Fruit fly (Drosophila melanogaster) whole organism, embryonic: ENCODE data around the gene hmw.
A peak's percentile ranks its signal among the peaks of the same experiment; 100 is the strongest.

ENCODE experiments used
- CG10959 ChIP-seq: fragments of 200-800 bp; sonication (Bioruptor generic); IDR thresholded peaks from 2 replicates; pipeline ENCODE4 v1.3.6; 2022; ENCODE audit warnings: missing biosample characterization, missing genetic modification characterization
- CG11696 ChIP-seq: fragments of 200-800 bp; sonication (Bioruptor generic); IDR thresholded peaks from 2 replicates; pipeline ENCODE4 v1.3.6; 2022; ENCODE audit warnings: missing biosample characterization, missing genetic modification characterization
- CG12219 ChIP-seq: fragments of 200-800 bp; sonication (Bioruptor generic); optimal IDR thresholded peaks from 3 replicates; lab custom pipeline; 2018; ENCODE audit warnings: missing biosample characterization, mild to moderate bottlenecking, missing genetic modification characterization
- CG12236 ChIP-seq: fragments of 200-800 bp; sonication (Bioruptor generic); optimal IDR thresholded peaks from 2 replicates; lab custom pipeline; 2016; ENCODE audit warnings: missing biosample characterization, missing genetic modification characterization
- CG12391 ChIP-seq: fragments of 200-800 bp; sonication (Bioruptor generic); optimal IDR thresholded peaks from 3 replicates; lab custom pipeline; 2018; ENCODE audit warnings: missing biosample characterization, mild to moderate bottlenecking, missing genetic modification characterization, moderate library complexity
- CG13894 ChIP-seq: fragments of 200-800 bp; sonication (Bioruptor generic); optimal IDR thresholded peaks from 3 replicates; lab custom pipeline; 2018; ENCODE audit warnings: missing biosample characterization, mild to moderate bottlenecking, missing genetic modification characterization, moderate library complexity
- CG15269 ChIP-seq: fragments of 200-800 bp; sonication (Bioruptor generic); optimal IDR thresholded peaks from 2 replicates; lab custom pipeline; 2018; ENCODE audit warnings: missing biosample characterization, mild to moderate bottlenecking, missing genetic modification characterization, moderate library complexity
- CG15479 ChIP-seq: fragments of 200-800 bp; sonication (Bioruptor generic); optimal IDR thresholded peaks from 3 replicates; lab custom pipeline; 2019; ENCODE audit warnings: missing biosample characterization, mild to moderate bottlenecking, missing genetic modification characterization, moderate library complexity
- CG1602 ChIP-seq: fragments of 200-800 bp; sonication (Bioruptor generic); optimal IDR thresholded peaks from 3 replicates; lab custom pipeline; 2016; ENCODE audit warnings: missing biosample characterization, missing genetic modification characterization
- CG2120 ChIP-seq: fragments of 200-800 bp; sonication (Bioruptor generic); optimal IDR thresholded peaks from 3 replicates; lab custom pipeline; 2016; ENCODE audit warnings: missing biosample characterization, missing genetic modification characterization
- CG2889 ChIP-seq: fragments of 200-800 bp; sonication (Bioruptor generic); IDR thresholded peaks from 3 replicates; pipeline ENCODE4 v1.3.6; 2022; ENCODE audit warnings: missing biosample characterization, missing genetic modification characterization
- CG30431 ChIP-seq: fragments of 200-800 bp; sonication (Bioruptor generic); optimal IDR thresholded peaks from 2 replicates; lab custom pipeline; 2017; ENCODE audit warnings: missing biosample characterization, missing genetic modification characterization
- CG3065 ChIP-seq: fragments of 200-800 bp; sonication (Bioruptor generic); optimal IDR thresholded peaks from 2 replicates; lab custom pipeline; 2016; ENCODE audit warnings: missing biosample characterization, missing genetic modification characterization
- CG3726 ChIP-seq: fragments of 200-800 bp; sonication (Bioruptor generic); IDR thresholded peaks from 3 replicates; pipeline ENCODE4, ENCODE4 v1.3.6; 2022; ENCODE audit warnings: missing biosample characterization, missing genetic modification characterization
- CG4282 ChIP-seq: fragments of 200-800 bp; sonication (Bioruptor generic); optimal IDR thresholded peaks from 2 replicates; lab custom pipeline; 2016; ENCODE audit warnings: missing biosample characterization, missing genetic modification characterization
- CG6175 ChIP-seq: fragments of 200-800 bp; sonication (Bioruptor generic); IDR thresholded peaks from 3 replicates; pipeline ENCODE4 v1.3.6; 2022; ENCODE audit warnings: missing biosample characterization, missing genetic modification characterization
- CG6254 ChIP-seq: fragments of 200-800 bp; sonication (Bioruptor generic); optimal IDR thresholded peaks from 3 replicates; lab custom pipeline; 2017; ENCODE audit warnings: mild to moderate bottlenecking, missing biosample characterization, missing genetic modification reagents, missing genetic modification characterization
- CG7357 ChIP-seq: fragments of 200-800 bp; sonication (Bioruptor generic); IDR thresholded peaks from 3 replicates; pipeline ENCODE4 v1.3.6; 2022; ENCODE audit warnings: missing biosample characterization, missing genetic modification characterization
- CG7987 ChIP-seq: fragments of 200-800 bp; sonication (Bioruptor generic); optimal IDR thresholded peaks from 2 replicates; lab custom pipeline; 2018; ENCODE audit warnings: missing biosample characterization, mild to moderate bottlenecking, missing genetic modification characterization, moderate library complexity
- CG9797 ChIP-seq: fragments of 200-800 bp; sonication (Bioruptor generic); optimal IDR thresholded peaks from 3 replicates; lab custom pipeline; 2018; ENCODE audit warnings: missing biosample characterization, mild to moderate bottlenecking, missing genetic modification characterization
- E2f1 ChIP-seq: fragments of 200-800 bp; sonication (Bioruptor generic); IDR thresholded peaks from 2 replicates; pipeline ENCODE4 v1.3.6; 2022; ENCODE audit warnings: missing biosample characterization, missing genetic modification characterization
- E2f2 ChIP-seq: fragments of 200-800 bp; sonication (Bioruptor generic); IDR thresholded peaks from 2 replicates; pipeline ENCODE4 v1.3.6; 2022; ENCODE audit warnings: missing biosample characterization, missing genetic modification characterization
- Gsc ChIP-seq: fragments of 200-800 bp; sonication (Bioruptor generic); IDR thresholded peaks from 2 replicates; pipeline ENCODE4 v1.3.6; 2022; ENCODE audit warnings: missing biosample characterization, missing genetic modification characterization
- Jarid2 ChIP-seq: fragments of 200-800 bp; sonication (Bioruptor generic); optimal IDR thresholded peaks from 3 replicates; lab custom pipeline; 2017; ENCODE audit warnings: mild to moderate bottlenecking, missing biosample characterization, missing genetic modification reagents, missing genetic modification characterization
- Lim3 ChIP-seq: fragments of 200-800 bp; sonication (Bioruptor generic); IDR thresholded peaks from 2 replicates; pipeline ENCODE4 v1.3.6; 2022; ENCODE audit warnings: missing biosample characterization, missing genetic modification characterization
- Max ChIP-seq: fragments of 200-800 bp; sonication (Bioruptor generic); optimal IDR thresholded peaks from 2 replicates; lab custom pipeline; 2016; ENCODE audit warnings: missing biosample characterization, mild to moderate bottlenecking, missing genetic modification characterization
- Mrtf ChIP-seq: fragments of 200-800 bp; sonication (Bioruptor generic); IDR thresholded peaks from 3 replicates; pipeline ENCODE4 v1.3.6; 2022; ENCODE audit warnings: missing biosample characterization, missing genetic modification characterization
- Opbp ChIP-seq: fragments of 200-800 bp; sonication (Bioruptor generic); IDR thresholded peaks from 3 replicates; pipeline ENCODE4 v1.3.6; 2022; ENCODE audit warnings: missing biosample characterization, missing genetic modification characterization; ENCODE audit not compliant: partially characterized antibody
- Sox100B ChIP-seq: fragments of 200-800 bp; sonication (Bioruptor generic); optimal IDR thresholded peaks from 3 replicates; lab custom pipeline; 2018; ENCODE audit warnings: missing biosample characterization, mild to moderate bottlenecking, missing genetic modification characterization
- al ChIP-seq: fragments of 200-800 bp; sonication (Bioruptor generic); IDR thresholded peaks from 2 replicates; pipeline ENCODE4 v1.3.6; 2022; ENCODE audit warnings: missing biosample characterization, missing genetic modification characterization
- amos ChIP-seq: fragments of 200-800 bp; sonication (Bioruptor generic); IDR thresholded peaks from 2 replicates; pipeline ENCODE4 v1.3.6; 2022; ENCODE audit warnings: missing biosample characterization, missing genetic modification characterization; ENCODE audit not compliant: partially characterized antibody
- ato ChIP-seq: fragments of 200-800 bp; sonication (Bioruptor generic); IDR thresholded peaks from 2 replicates; pipeline ENCODE4 v1.3.6; 2022; ENCODE audit warnings: missing biosample characterization, missing genetic modification characterization; ENCODE audit not compliant: partially characterized antibody
- az2 ChIP-seq: fragments of 200-800 bp; sonication (Bioruptor generic); optimal IDR thresholded peaks from 3 replicates; lab custom pipeline; 2016; ENCODE audit warnings: missing biosample characterization, missing genetic modification characterization
- btn ChIP-seq: fragments of 200-800 bp; sonication (Bioruptor generic); optimal IDR thresholded peaks from 2 replicates; lab custom pipeline; 2016; ENCODE audit warnings: missing biosample characterization, missing genetic modification characterization
- cad ChIP-seq: fragments of >200 bp; optimal IDR thresholded peaks from 2 replicates; lab custom pipeline; 2017; ENCODE audit warnings: missing biosample characterization, missing genetic modification characterization
- cato ChIP-seq: fragments of 200-800 bp; sonication (Bioruptor generic); optimal IDR thresholded peaks from 2 replicates; lab custom pipeline; 2016; ENCODE audit warnings: missing biosample characterization, missing genetic modification characterization, borderline replicate concordance
- da ChIP-seq: fragments of 200-800 bp; sonication (Bioruptor generic); optimal IDR thresholded peaks from 2 replicates; lab custom pipeline; 2016; ENCODE audit warnings: missing biosample characterization, missing genetic modification characterization
- dan ChIP-seq: fragments of 200-800 bp; sonication (Bioruptor generic); IDR thresholded peaks from 2 replicates; pipeline ENCODE4 v1.3.6; 2022; ENCODE audit warnings: missing biosample characterization, missing genetic modification characterization
- eyg ChIP-seq: fragments of 200-800 bp; sonication (Bioruptor generic); optimal IDR thresholded peaks from 3 replicates; lab custom pipeline; 2016; ENCODE audit warnings: missing biosample characterization, missing genetic modification characterization
- h ChIP-seq: fragments of >200 bp; optimal IDR thresholded peaks from 2 replicates; lab custom pipeline; 2017
- lbe ChIP-seq: fragments of 200-800 bp; sonication (Bioruptor generic); optimal IDR thresholded peaks from 2 replicates; lab custom pipeline; 2016; ENCODE audit warnings: missing biosample characterization, mild to moderate bottlenecking, missing genetic modification characterization
- lilli ChIP-seq: fragments of 200-800 bp; sonication (Bioruptor generic); optimal IDR thresholded peaks from 3 replicates; lab custom pipeline; 2016; ENCODE audit warnings: missing biosample characterization, missing genetic modification characterization
- odd ChIP-seq: fragments of 200-800 bp; sonication (Bioruptor generic); optimal IDR thresholded peaks from 2 replicates; lab custom pipeline; 2017; ENCODE audit warnings: missing biosample characterization, mild to moderate bottlenecking, missing genetic modification characterization
- peb ChIP-seq: fragments of 200-800 bp; sonication (Bioruptor generic); IDR thresholded peaks from 2 replicates; pipeline ENCODE4 v1.3.6; 2022; ENCODE audit warnings: missing biosample characterization, missing genetic modification characterization
- prd ChIP-seq, 3 experiments: fragments of >200 bp in 2 of 3; fragments of 200-800 bp in 1 of 3; sonication (Bioruptor generic) in 1 of 3; optimal IDR thresholded peaks in 2 of 3; IDR thresholded peaks in 1 of 3; 2 replicates in 2 of 3; 3 replicates in 1 of 3; pipeline versions ENCODE4 v1.3.6 to Lab custom; 2017 to 2022; ENCODE audit warnings: missing biosample characterization in 1 of 3, missing genetic modification characterization in 1 of 3
- sob ChIP-seq: fragments of 200-800 bp; sonication (Bioruptor generic); IDR thresholded peaks from 2 replicates; pipeline ENCODE4 v1.3.6; 2022; ENCODE audit warnings: missing biosample characterization, missing genetic modification characterization
- tap ChIP-seq: fragments of 200-800 bp; optimal IDR thresholded peaks from 3 replicates; lab custom pipeline; 2019; ENCODE audit warnings: missing biosample characterization, mild to moderate bottlenecking, missing genetic modification characterization, moderate library complexity
- usp ChIP-seq: fragments of >200 bp; optimal IDR thresholded peaks from 2 replicates; lab custom pipeline; 2017; ENCODE audit warnings: missing biosample characterization, missing genetic modification characterization
- vfl ChIP-seq: fragments of 200-800 bp; sonication (Bioruptor generic); optimal IDR thresholded peaks from 2 replicates; lab custom pipeline; 2016; ENCODE audit warnings: missing biosample characterization, missing genetic modification characterization
- wor ChIP-seq: fragments of 200-800 bp; sonication (Bioruptor generic); IDR thresholded peaks from 2 replicates; pipeline ENCODE4 v1.3.6; 2022; ENCODE audit warnings: missing biosample characterization, missing genetic modification characterization
- z ChIP-seq: fragments of 200-800 bp; sonication (Bioruptor generic); IDR thresholded peaks from 3 replicates; pipeline ENCODE4 v1.3.6; 2022; ENCODE audit warnings: missing biosample characterization, missing genetic modification characterization
- zf30C ChIP-seq: fragments of 200-800 bp; sonication (Bioruptor generic); optimal IDR thresholded peaks from 3 replicates; lab custom pipeline; 2018; ENCODE audit warnings: missing biosample characterization, mild to moderate bottlenecking, missing genetic modification characterization

Gene hmw

DNA sequence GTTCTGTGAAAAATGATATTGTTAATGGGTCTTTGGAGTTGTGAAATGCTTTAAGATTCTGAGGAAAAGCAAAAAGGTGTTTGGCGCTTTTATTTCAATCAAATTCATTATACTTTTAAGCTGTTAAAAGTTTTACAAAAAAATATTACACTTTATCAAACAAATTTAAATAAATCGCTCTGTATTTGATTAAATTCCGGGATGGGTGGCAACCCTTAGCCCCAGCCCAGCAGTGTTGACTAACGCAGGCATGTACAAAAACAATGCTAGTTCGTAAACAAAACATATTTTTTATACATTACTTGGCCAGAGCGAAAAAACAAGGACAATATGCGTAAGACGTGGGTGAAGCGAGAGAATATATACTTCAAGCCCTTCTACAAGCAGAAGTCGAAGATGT lies 42.9 kb downstream of the hmw start, which contains the start of gene CG7685 (continued):
- TF ChIP-seq CG15479 (GFP tag; lab: Kevin White, UChicago): no peak
- no peak for TF ChIP-seq da (GFP tag; lab: Kevin White, UChicago)
- TF ChIP-seq peb (GFP tag; lab: Robert Waterston, UW): no peak
- peak; percentile 77 for TF ChIP-seq CG7987 (GFP tag; lab: Kevin White, UChicago)
- TF ChIP-seq CG12236 (GFP tag; lab: Kevin White, UChicago): no peak
- peak; percentile 74 for TF ChIP-seq lbe (GFP tag; lab: Kevin White, UChicago)
- peak; percentile 42 for TF ChIP-seq odd (GFP tag; lab: Kevin White, UChicago)
- TF ChIP-seq CG4282: no peak
- peak; percentile 85 for TF ChIP-seq CG2120 (GFP tag; lab: Kevin White, UChicago)
- no peak for TF ChIP-seq CG7357 (GFP tag; lab: Robert Waterston, UW)
- peak; percentile 63 for TF ChIP-seq eyg (GFP tag; lab: Kevin White, UChicago)
- TF ChIP-seq E2f1: 0 out of 2 replicates have a peak, but pooled peaks have one; percentile 14
- TF ChIP-seq tap (tag; lab: Kevin White, UChicago): peak; percentile 36
- peak; percentile 74 for TF ChIP-seq vfl (GFP tag; lab: Kevin White, UChicago)
- peak; percentile 66 for TF ChIP-seq az2 (GFP tag; lab: Kevin White, UChicago)
- peak; percentile 58; the same call in 1 of the 2 replicates for TF ChIP-seq sob (GFP tag; lab: Robert Waterston, UW)
- TF ChIP-seq CG13894: peak; percentile 67
- TF ChIP-seq lilli (GFP tag; lab: Kevin White, UChicago): peak; percentile 82
- no peak for TF ChIP-seq CG6175 (GFP tag; lab: Robert Waterston, UW)
- TF ChIP-seq al (GFP tag; lab: Robert Waterston, UW): peak; percentile 34; the same call in 1 of the 2 replicates
- TF ChIP-seq zf30C (GFP tag; lab: Kevin White, UChicago): peak; percentile 63
- peak; percentile 48 for TF ChIP-seq cato (GFP tag; lab: Kevin White, UChicago)
- TF ChIP-seq CG11696 (GFP tag; lab: Robert Waterston, UW): no peak
- TF ChIP-seq prd (optimal IDR thresholded peaks at IDR 0.05; lab: Kevin White, UChicago): no peak
- peak; percentile 50; the same call in 2 of the 3 replicates for TF ChIP-seq prd (GFP tag; IDR thresholded peaks at IDR 0.05; lab: Robert Waterston, UW)
- TF ChIP-seq wor: no peak
- no peak for TF ChIP-seq Gsc
- TF ChIP-seq CG12391 (tag; lab: Kevin White, UChicago): peak; percentile 77
- TF ChIP-seq Max (GFP tag; lab: Kevin White, UChicago): peak; percentile 28
- TF ChIP-seq Jarid2 (GFP tag; lab: Kevin White, UChicago): no peak
- TF ChIP-seq CG6254 (GFP tag; lab: Kevin White, UChicago): no peak
- no peak for TF ChIP-seq btn (GFP tag; lab: Kevin White, UChicago)
- no peak for TF ChIP-seq ato (GFP tag; lab: Robert Waterston, UW)
- TF ChIP-seq E2f2 (GFP tag; lab: Robert Waterston, UW): peak; percentile 83
- peak; percentile 36 for TF ChIP-seq Sox100B (GFP tag; lab: Kevin White, UChicago)
- no peak for TF ChIP-seq CG30431 (GFP tag; lab: Kevin White, UChicago)
- TF ChIP-seq usp (GFP tag; lab: Kevin White, UChicago): no peak
- peak; percentile 30 for TF ChIP-seq CG1602 (GFP tag; lab: Kevin White, UChicago)
- TF ChIP-seq CG12219 (GFP tag; lab: Kevin White, UChicago): peak; percentile 29
- TF ChIP-seq Opbp: 0 out of 3 replicates have a peak, but pooled peaks have one; percentile 6
- no peak for TF ChIP-seq amos
- no peak for TF ChIP-seq cad (GFP tag; lab: Kevin White, UChicago)
- TF ChIP-seq dan (GFP tag; lab: Robert Waterston, UW): no peak
- peak; percentile 73 for TF ChIP-seq CG15269 (tag; lab: Kevin White, UChicago)
- no peak for TF ChIP-seq h (lab: Kevin White, UChicago)
- TF ChIP-seq Mrtf: no peak
- no peak for TF ChIP-seq CG3726 (GFP tag; lab: Robert Waterston, UW)
- TF ChIP-seq z (GFP tag; lab: Robert Waterston, UW): no peak
- TF ChIP-seq CG10959: no peak
- TF ChIP-seq CG9797 (GFP tag; lab: Kevin White, UChicago): no peak
- no peak for TF ChIP-seq CG2889
- no peak for TF ChIP-seq Lim3
- TF ChIP-seq CG3065 (GFP tag; lab: Kevin White, UChicago): no peak
